Worm (Caenorhabditis elegans): ENCODE data around the gene stc-1.

DNA sequence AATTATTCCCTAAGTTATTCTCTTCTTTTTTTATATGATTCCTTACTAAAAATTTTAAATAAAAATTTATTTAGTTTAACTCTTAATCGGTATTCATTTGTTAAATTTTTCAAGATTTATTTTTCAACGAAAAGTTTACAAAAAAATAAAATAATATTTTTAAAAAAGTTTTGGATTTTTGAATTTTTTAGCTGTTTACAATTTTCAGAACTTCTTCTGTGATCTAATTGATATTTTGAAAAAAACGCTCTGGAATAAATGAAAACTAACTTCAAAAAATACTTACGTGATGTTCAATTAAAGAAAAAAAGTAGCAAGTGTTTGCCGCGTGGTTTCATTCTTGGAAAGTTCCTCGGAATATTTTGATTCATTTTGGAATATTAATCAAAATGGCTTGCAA, 20.6 kb downstream of the stc-1 start, which contains the start of gene decr-1.2:
- no peak for TF ChIP-seq B0261.1 (tag; optimal IDR thresholded peaks at IDR 0.05)
- no peak for TF ChIP-seq zim-3 (tag; optimal IDR thresholded peaks at IDR 0.05)
- TF ChIP-seq ceh-40 (GFP tag; IDR thresholded peaks at IDR 0.05) = no peak

All from whole organism, young adult.